Worm (Caenorhabditis elegans) whole organism, dauer: ENCODE measurements around the gene F21H7.3.

Experiments used
- unc-62 ChIP-seq: sonication (generic microtip); optimal IDR thresholded peaks from 2 replicates; lab custom pipeline; 2017; ENCODE audit warnings: missing biosample characterization, missing genetic modification reagents, missing genetic modification characterization

The F21H7.3 gene

DNA sequence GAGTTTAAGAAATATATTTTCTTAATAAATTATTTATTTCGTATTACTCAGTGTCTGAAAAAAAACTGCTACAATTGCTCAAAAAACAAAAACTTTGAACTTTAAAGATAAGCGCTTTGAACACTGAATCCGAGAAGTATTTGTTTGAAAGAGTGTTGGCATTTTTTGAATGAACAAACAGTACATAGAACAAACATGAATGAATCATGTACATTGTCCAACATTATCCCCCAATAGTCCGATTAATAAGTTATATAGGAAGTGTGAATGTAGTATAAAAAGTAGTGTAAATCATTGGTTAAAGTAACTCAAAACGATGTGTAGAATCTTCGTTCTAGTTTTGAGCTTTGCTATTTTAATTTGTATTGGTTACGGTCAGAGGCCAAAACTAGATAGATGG lies 33.3 kb downstream of the F21H7.3 start, which contains the start of gene F11A5.17:
Gene F11A5.17 (plus strand): TSS at position 301 of the 400 bp plus-strand sequence.
- TF ChIP-seq unc-62 (GFP tag; lab: Kevin White, UChicago) = no peak

DNA sequence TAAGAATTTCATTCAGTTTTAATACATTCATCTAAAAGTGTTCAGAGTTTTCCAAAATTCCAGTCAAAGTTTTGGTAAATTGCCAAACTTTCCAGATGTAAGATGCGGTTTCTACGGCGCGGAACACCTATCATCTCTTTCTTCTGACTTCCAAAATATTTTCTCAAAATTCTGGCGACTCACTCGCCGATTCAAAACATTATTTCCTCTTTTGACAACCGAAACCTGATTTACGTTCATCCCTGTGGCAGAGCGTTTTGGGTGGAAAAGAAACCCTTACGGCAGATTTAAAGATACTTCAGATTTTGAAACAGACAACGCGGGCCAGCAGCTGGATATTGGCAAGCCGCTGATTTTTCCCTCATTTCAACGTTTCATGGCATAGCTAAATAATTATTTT lies 37.0 kb downstream of the F21H7.3 start, which contains the start of gene F11A5.5:
Gene F11A5.5 (plus strand): TSS at position 301 of the 400 bp plus-strand sequence.
- no peak for TF ChIP-seq unc-62 (GFP tag; lab: Kevin White, UChicago)

DNA sequence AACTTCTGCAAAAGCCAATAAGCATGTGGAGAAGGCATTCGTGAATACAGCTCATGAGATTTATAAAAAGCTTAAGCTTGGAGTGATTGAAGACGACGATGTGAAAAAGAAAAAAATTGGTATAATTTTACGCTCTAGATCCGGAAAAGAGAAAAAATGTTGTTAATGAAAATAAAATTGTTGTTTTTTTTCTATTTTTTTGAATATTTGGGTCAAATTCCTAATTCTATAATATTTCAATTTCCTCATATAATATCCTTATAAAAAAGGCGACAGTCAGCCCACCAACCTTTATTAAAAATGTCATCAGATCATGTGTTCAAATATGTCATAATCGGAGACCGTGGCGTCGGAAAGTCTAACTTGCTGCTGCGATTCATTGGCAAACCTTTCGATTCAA lies 39.7 kb downstream of the F21H7.3 start, which contains the start of gene rabr-3:
Gene rabr-3 (plus strand): TSS at position 301 of the 400 bp plus-strand sequence.
- TF ChIP-seq unc-62 (GFP tag; lab: Kevin White, UChicago) = no peak

DNA sequence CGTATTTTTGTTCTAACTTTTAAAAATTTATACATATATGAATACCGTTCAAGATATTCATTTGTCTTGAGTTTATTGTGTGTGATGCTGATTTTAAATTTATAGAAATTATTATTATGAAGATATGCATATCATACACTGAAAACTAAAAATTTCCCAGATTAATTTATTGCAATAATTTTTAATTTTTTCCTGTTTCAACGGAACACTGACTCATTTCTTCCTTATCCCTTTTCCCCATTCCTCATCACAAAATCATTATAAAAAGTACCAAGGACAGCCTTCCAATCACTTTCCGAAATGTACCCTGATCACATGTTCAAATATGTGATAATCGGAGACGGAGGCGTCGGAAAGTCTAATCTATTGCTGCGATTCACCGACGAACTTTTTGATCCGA lies 40.4 kb downstream of the F21H7.3 start, which contains the start of gene rabr-4:
Gene rabr-4 (plus strand): TSS at position 301 of the 400 bp plus-strand sequence.
- no peak for TF ChIP-seq unc-62 (GFP tag; lab: Kevin White, UChicago)

DNA sequence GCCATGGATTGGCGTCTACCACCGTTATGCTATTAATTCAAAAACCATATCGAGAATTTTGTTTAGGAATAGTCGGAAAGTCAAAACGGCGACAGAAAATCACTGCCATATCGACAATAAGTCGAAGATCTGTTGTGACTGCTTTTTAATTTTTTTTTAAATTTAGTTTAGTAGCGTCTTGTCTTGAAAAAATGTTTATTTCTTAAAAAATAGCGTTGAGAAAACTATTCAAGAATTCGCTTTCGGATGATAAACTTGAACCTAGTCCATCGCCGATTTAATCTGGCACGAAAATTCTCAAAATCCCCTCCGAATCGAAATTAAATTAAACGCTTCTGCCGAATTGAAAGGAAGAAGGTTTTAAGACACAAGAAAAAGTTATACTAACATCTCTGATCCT lies 42.9 kb downstream of the F21H7.3 start, which contains the start of gene srh-279:
Gene srh-279 (plus strand): TSS at position 301 of the 400 bp plus-strand sequence.
- no peak for TF ChIP-seq unc-62 (GFP tag; lab: Kevin White, UChicago)

DNA sequence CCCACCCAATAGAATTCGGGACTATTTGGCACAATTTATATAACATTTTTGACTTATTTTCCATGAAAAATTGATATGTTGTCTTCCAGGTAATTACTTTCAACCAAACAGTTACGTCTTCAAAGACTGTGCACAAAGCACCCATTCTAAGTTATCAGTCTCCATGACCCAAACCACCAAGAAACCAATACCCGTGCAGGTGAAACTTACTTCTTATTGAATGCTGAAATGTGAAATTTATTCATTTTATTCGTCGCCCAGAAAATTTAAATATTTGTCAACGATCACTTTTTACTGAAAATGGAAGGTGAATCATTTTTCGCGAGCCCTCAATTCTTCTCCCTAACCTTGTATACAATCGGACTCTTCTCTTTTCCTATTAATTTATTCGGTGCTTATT lies 44.5 kb downstream of the F21H7.3 start, which contains the start of gene srh-281:
Gene srh-281 (plus strand): TSS at position 301 of the 400 bp plus-strand sequence.
- no peak for TF ChIP-seq unc-62 (GFP tag; lab: Kevin White, UChicago)

DNA sequence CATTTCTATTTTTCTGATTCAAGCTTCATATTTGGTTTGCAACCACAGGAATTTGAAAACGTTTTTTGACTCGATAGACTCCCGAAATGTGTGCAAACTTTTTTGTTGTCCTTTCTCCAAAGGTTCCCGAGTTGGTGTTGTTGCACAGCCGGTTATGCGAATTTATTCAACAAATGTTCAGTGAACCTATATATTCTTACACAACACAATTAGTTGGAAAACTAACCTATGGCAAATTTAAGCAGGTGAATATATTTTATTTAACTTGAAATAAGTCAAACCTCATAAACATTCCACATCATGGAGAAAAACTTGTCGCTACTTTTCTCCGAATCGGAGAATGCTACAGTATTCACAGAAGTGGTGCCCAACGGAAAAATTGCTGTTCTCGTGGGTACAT lies 51.7 kb downstream of the F21H7.3 start, which contains the start of gene srz-14:
Gene srz-14 (plus strand): TSS at position 301 of the 400 bp plus-strand sequence.
- no peak for TF ChIP-seq unc-62 (GFP tag; lab: Kevin White, UChicago)

DNA sequence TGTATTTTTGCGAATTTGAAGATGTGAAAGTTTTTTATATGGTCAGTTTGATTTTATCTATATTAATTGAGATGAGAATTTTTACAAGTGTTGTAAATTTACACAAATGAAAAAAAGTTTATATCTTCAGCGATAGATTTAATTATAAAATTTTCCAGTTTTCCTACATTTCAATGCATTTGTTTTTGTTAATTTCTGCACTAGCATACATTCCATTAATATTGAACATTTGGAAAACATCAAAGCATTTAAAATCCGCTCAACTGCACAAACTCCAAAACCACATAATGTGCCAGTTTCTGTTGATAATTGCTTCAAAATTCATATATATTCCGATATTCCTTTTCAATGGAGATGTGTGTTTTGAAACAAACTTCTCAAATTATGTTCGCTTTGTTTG lies 52.1 kb downstream of the F21H7.3 start, which contains the start of gene srh-277:
Gene srh-277 (plus strand): TSS at position 301 of the 400 bp plus-strand sequence.
- no peak for TF ChIP-seq unc-62 (GFP tag; lab: Kevin White, UChicago)
